Worm (Caenorhabditis elegans): ENCODE measurements around the gene exos-9.
A peak's percentile ranks its signal among the peaks of the same experiment; 100 is the strongest.

Gene exos-9

DNA sequence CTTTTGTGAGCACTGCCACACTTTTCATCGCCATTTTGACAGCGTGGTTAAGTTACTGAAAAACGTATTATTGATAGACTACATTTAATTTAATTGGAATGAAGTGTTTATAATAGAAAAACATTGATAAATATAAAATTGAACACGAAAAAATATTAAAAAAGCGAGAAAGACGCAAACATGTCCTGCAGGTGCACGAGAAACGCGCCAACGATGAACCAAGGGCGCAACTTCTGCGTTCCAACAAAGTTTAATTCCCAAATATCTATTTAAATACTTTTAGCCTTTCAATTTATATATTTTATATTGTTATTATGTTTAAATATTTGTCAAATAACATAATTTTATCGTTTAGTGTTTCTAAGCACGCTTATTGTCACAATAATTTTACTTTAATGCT lies 36.3 kb upstream of the exos-9 start, which contains the start of gene ndus-8 (continued):
- TF ChIP-seq C04F5.9 (tag; optimal IDR thresholded peaks at IDR 0.05) (peak; percentile 39), lir-3 (tag; optimal IDR thresholded peaks at IDR 0.05; ENCODE audit: poor library complexity) (peak; percentile 38), vab-15 (tag; optimal IDR thresholded peaks at IDR 0.05) (no peak), jun-1 (tag; optimal IDR thresholded peaks at IDR 0.05) (peak; percentile 17), unc-30 (tag; optimal IDR thresholded peaks at IDR 0.05) (no peak), aly-2 (tag; optimal IDR thresholded peaks at IDR 0.05) (no peak), lsy-2 (tag; optimal IDR thresholded peaks at IDR 0.05) (peak; percentile 87 to 90), lin-15B (tag; optimal IDR thresholded peaks at IDR 0.05) (peak; percentile 39), mab-9 (GFP tag; IDR thresholded peaks at IDR 0.05) (no peak), dsc-1 (tag; optimal IDR thresholded peaks at IDR 0.05) (peak; percentile 78), ceh-88 (GFP tag; IDR thresholded peaks at IDR 0.05) (no peak), nhr-12 (tag; optimal IDR thresholded peaks at IDR 0.05) (no peak), grh-1 (GFP tag; IDR thresholded peaks at IDR 0.05) (no peak), blmp-1 (tag; optimal IDR thresholded peaks at IDR 0.05) (peak; percentile 67), fkh-8 (tag; optimal IDR thresholded peaks at IDR 0.05) (peak; percentile 18), nhr-84 (tag; optimal IDR thresholded peaks at IDR 0.05) (no peak), nhr-71 (tag; optimal IDR thresholded peaks at IDR 0.05) (peak; percentile 82), nhr-77 (tag; optimal IDR thresholded peaks at IDR 0.05) (no peak), lin-13 (GFP tag; optimal IDR thresholded peaks at IDR 0.05) (peak; percentile 41), fkh-4 (tag; optimal IDR thresholded peaks at IDR 0.05; ENCODE audit: borderline replicate concordance) (no peak), nhr-47 (tag; optimal IDR thresholded peaks at IDR 0.05) (peak; percentile 76), nhr-28 (tag; optimal IDR thresholded peaks at IDR 0.05) (no peak), ztf-4 (tag; optimal IDR thresholded peaks at IDR 0.05) (no peak), fos-1 (tag; optimal IDR thresholded peaks at IDR 0.05) (no peak), ets-5 (GFP tag; IDR thresholded peaks at IDR 0.05) (no peak), efl-3 (GFP tag; optimal IDR thresholded peaks at IDR 0.05) (no peak), lin-14 (GFP tag; optimal IDR thresholded peaks at IDR 0.05) (no peak), snu-23 (GFP tag; optimal IDR thresholded peaks at IDR 0.05) (peak; percentile 85), fkh-10 (GFP tag; optimal IDR thresholded peaks at IDR 0.05) (no peak), zag-1 (tag; optimal IDR thresholded peaks at IDR 0.05) (no peak), Y116A8C.19 (tag; optimal IDR thresholded peaks at IDR 0.05; ENCODE audit: borderline replicate concordance) (no peak), isw-1 (GFP tag; IDR thresholded peaks at IDR 0.05) (peak; percentile 37), mdl-1 (tag; optimal IDR thresholded peaks at IDR 0.05) (peak in 1 of 2 experiments; percentile 57), irx-1 (tag; optimal IDR thresholded peaks at IDR 0.05) (peak; percentile 34), ama-1 (optimal IDR thresholded peaks at IDR 0.05) (no peak), ceh-63 (GFP tag; optimal IDR thresholded peaks at IDR 0.05) (no peak), hlh-17 (GFP tag; optimal IDR thresholded peaks at IDR 0.05; ENCODE audit: borderline replicate concordance) (no peak), ces-1 (GFP tag; optimal IDR thresholded peaks at IDR 0.05) (no peak)

DNA sequence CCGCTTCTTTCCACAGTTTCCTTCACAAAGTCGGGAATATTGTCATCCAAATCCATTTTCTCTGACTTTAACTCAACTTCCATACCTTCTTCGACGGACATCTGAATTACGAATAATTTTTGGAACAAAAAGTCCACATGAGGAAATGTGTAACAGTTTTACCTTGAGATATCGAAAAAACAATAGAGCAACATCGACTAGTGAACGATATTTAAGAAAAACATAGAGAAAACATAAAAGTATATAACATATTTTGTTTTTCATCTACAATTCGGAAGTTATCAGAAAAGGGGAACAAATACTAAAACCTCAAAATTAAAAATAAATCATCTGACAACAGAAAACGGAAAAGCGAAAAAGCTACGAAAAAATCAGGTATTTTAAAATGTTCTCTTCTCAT lies 34.9 kb upstream of the exos-9 start, which contains the start of gene adr-2:
adr-2 (minus strand) TSS at position 101 of the 400 bp plus-strand sequence.
- no peak for TF ChIP-seq lin-14 (GFP tag; optimal IDR thresholded peaks at IDR 0.05)
- TF ChIP-seq ztf-11 (tag; optimal IDR thresholded peaks at IDR 0.05), result no peak
- no peak for TF ChIP-seq fkh-4 (tag; optimal IDR thresholded peaks at IDR 0.05; ENCODE audit: borderline replicate concordance)
- no peak for TF ChIP-seq efl-1 (optimal IDR thresholded peaks at IDR 0.05)
- no peak for TF ChIP-seq efl-1 (GFP tag; optimal IDR thresholded peaks at IDR 0.05 in 1 of 2)
- no peak for TF ChIP-seq rnt-1 (tag; optimal IDR thresholded peaks at IDR 0.05)
- TF ChIP-seq jun-1 (tag; optimal IDR thresholded peaks at IDR 0.05), result no peak
- no peak for TF ChIP-seq elt-3 (tag; optimal IDR thresholded peaks at IDR 0.05)
- TF ChIP-seq sup-37 (GFP tag; optimal IDR thresholded peaks at IDR 0.05), result no peak
- TF ChIP-seq nhr-84 (tag; optimal IDR thresholded peaks at IDR 0.05), result no peak
- TF ChIP-seq ama-1 (optimal IDR thresholded peaks at IDR 0.05), result no peak
- no peak for TF ChIP-seq unc-130 (tag; optimal IDR thresholded peaks at IDR 0.05)
- no peak for TF ChIP-seq ceh-88 (GFP tag; IDR thresholded peaks at IDR 0.05)
- TF ChIP-seq nhr-28 (tag; optimal IDR thresholded peaks at IDR 0.05), result no peak
- TF ChIP-seq C16A3.4 (tag; optimal IDR thresholded peaks at IDR 0.05), result no peak
- no peak for TF ChIP-seq ceh-8 (GFP tag; optimal IDR thresholded peaks at IDR 0.05)
- TF ChIP-seq egl-13 (tag; optimal IDR thresholded peaks at IDR 0.05), result no peak
- TF ChIP-seq zip-4 (GFP tag; optimal IDR thresholded peaks at IDR 0.05), result no peak
- TF ChIP-seq efl-3 (GFP tag; optimal IDR thresholded peaks at IDR 0.05), result no peak
